Worm (Caenorhabditis elegans) whole organism, L3 larva: ENCODE measurements around the gene lec-12.

Experiments used
- ZK546.5 ChIP-seq: sonication (generic microtip); optimal IDR thresholded peaks from 2 replicates; lab custom pipeline; 2017; ENCODE audit warnings: missing biosample characterization, missing genetic modification characterization
- ama-1 ChIP-seq: fragments of 150-350 bp; optimal IDR thresholded peaks from 2 replicates; lab custom pipeline; 2018
- ceh-16 ChIP-seq: sonication (generic microtip); optimal IDR thresholded peaks from 2 replicates; lab custom pipeline; 2017; ENCODE audit warnings: missing biosample characterization, missing genetic modification characterization
- ceh-9 ChIP-seq: sonication (generic microtip); optimal IDR thresholded peaks from 2 replicates; lab custom pipeline; 2018; ENCODE audit warnings: missing biosample characterization, missing genetic modification characterization
- elt-3 ChIP-seq, 3 experiments: fragments of 150-350 bp in 1 of 3; sonication (generic microtip) in 2 of 3; optimal IDR thresholded peaks; 2 replicates in 2 of 3; 4 replicates in 1 of 3; lab custom pipeline; 2014 to 2017; ENCODE audit warnings: missing biosample characterization in 3 of 3, missing genetic modification characterization in 3 of 3
- fos-1 ChIP-seq: fragments of 150-350 bp; optimal IDR thresholded peaks from 2 replicates; lab custom pipeline; 2014; ENCODE audit warnings: missing biosample characterization, missing genetic modification characterization
- mdl-1 ChIP-seq: fragments of 150-350 bp; optimal IDR thresholded peaks from 2 replicates; lab custom pipeline; 2014; ENCODE audit warnings: missing biosample characterization, missing genetic modification characterization
- nfya-1 ChIP-seq: sonication (generic microtip); optimal IDR thresholded peaks from 2 replicates; lab custom pipeline; 2017; ENCODE audit warnings: missing genetic modification characterization, mild to moderate bottlenecking, missing compliant biosample characterization, antibody characterized with exemption, moderate library complexity; ENCODE audit not compliant: insufficient read depth
- nhr-76 ChIP-seq: fragments of 150-350 bp; sonication (generic microtip); optimal IDR thresholded peaks from 5 replicates; lab custom pipeline; 2014; ENCODE audit warnings: missing biosample characterization, missing genetic modification characterization

DNA sequence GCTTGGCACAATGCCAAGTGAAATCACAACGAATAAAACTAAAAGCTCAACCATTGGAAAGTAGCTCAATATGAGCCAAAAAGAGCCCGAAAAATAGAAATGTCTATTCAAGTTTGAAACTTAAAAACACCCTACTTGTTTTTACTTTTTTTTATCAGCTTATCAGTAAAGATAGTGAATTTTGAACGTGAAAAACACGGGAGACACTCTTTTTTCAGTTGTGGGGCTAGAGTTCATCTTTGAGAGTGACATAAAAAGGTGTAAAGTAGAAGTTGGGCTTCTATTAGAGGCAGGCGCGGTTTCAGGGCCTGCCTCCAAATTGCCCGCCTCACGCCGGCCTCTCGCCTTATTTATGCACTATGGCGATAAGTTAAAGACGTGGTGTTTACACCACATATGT, 47.5 kb downstream of the lec-12 start, which contains the start of gene oac-39:
- TF ChIP-seq nfya-1 (tag; lab: Kevin White, UChicago), result no peak
- no peak for TF ChIP-seq fos-1
- TF ChIP-seq ceh-16 (tag; lab: Kevin White, UChicago), result no peak
- no peak for TF ChIP-seq mdl-1 (tag; lab: Kevin White, UChicago)
- TF ChIP-seq nhr-76 (tag; lab: Kevin White, UChicago), result no peak
- TF ChIP-seq ama-1 (lab: Kevin White, UChicago), result no peak
- no peak for TF ChIP-seq ZK546.5 (tag; lab: Kevin White, UChicago)
- TF ChIP-seq elt-3 (tag; optimal IDR thresholded peaks at IDR 0.05; lab: Kevin White, UChicago), result no peak
- no peak for TF ChIP-seq ceh-9 (tag; lab: Kevin White, UChicago)
